Fruit fly (Drosophila melanogaster) whole organism, embryonic: ENCODE results near the gene ClpX.

Source experiments
- Atf6 ChIP-seq: fragments of 200-800 bp; sonication (Bioruptor generic); IDR thresholded peaks from 2 replicates; pipeline ENCODE4 v1.3.6; 2022; ENCODE audit warnings: missing biosample characterization, missing genetic modification characterization
- CG11085 ChIP-seq: fragments of 200-800 bp; sonication (Bioruptor generic); IDR thresholded peaks from 2 replicates; pipeline ENCODE4 v1.3.6; 2022; ENCODE audit warnings: missing biosample characterization, missing genetic modification characterization
- CG11560 ChIP-seq: fragments of 200-800 bp; sonication (Bioruptor generic); IDR thresholded peaks from 3 replicates; pipeline ENCODE4 v1.3.6; 2022; ENCODE audit warnings: missing biosample characterization, missing genetic modification characterization
- CG12071 ChIP-seq: fragments of 200-800 bp; sonication (Bioruptor generic); optimal IDR thresholded peaks from 3 replicates; lab custom pipeline; 2018; ENCODE audit warnings: missing biosample characterization, mild to moderate bottlenecking, missing genetic modification characterization
- CG13424 ChIP-seq: fragments of 200-800 bp; sonication (Bioruptor generic); optimal IDR thresholded peaks from 2 replicates; lab custom pipeline; 2019; ENCODE audit warnings: missing biosample characterization, mild to moderate bottlenecking, missing genetic modification characterization, moderate library complexity
- CG14441 ChIP-seq: fragments of 200-800 bp; sonication (Bioruptor generic); IDR thresholded peaks from 2 replicates; pipeline ENCODE4 v1.3.6; 2022; ENCODE audit warnings: missing biosample characterization, missing genetic modification characterization
- CG14710 ChIP-seq: fragments of 200-800 bp; sonication (Bioruptor generic); optimal IDR thresholded peaks from 3 replicates; lab custom pipeline; 2019; ENCODE audit warnings: missing biosample characterization, mild to moderate bottlenecking, missing genetic modification characterization, moderate library complexity
- CG15479 ChIP-seq: fragments of 200-800 bp; sonication (Bioruptor generic); optimal IDR thresholded peaks from 3 replicates; lab custom pipeline; 2019; ENCODE audit warnings: missing biosample characterization, mild to moderate bottlenecking, missing genetic modification characterization, moderate library complexity
- CG1602 ChIP-seq: fragments of 200-800 bp; sonication (Bioruptor generic); optimal IDR thresholded peaks from 3 replicates; lab custom pipeline; 2016; ENCODE audit warnings: missing biosample characterization, missing genetic modification characterization
- CG1603 ChIP-seq: fragments of 200-800 bp; sonication (Bioruptor generic); optimal IDR thresholded peaks from 2 replicates; lab custom pipeline; 2019; ENCODE audit warnings: missing biosample characterization, mild to moderate bottlenecking, missing genetic modification characterization, moderate library complexity
- CG1647 ChIP-seq: fragments of 200-800 bp; sonication (Bioruptor generic); optimal IDR thresholded peaks from 3 replicates; lab custom pipeline; 2016; ENCODE audit warnings: missing biosample characterization, missing genetic modification characterization
- CG17186 ChIP-seq: fragments of 200-800 bp; sonication (Bioruptor generic); optimal IDR thresholded peaks from 3 replicates; lab custom pipeline; 2017; ENCODE audit warnings: missing biosample characterization, missing genetic modification reagents, missing genetic modification characterization
- CG17912 ChIP-seq: fragments of 200-800 bp; sonication (Bioruptor generic); optimal IDR thresholded peaks from 2 replicates; lab custom pipeline; 2018; ENCODE audit warnings: missing biosample characterization, mild to moderate bottlenecking, missing genetic modification characterization
- CG2889 ChIP-seq: fragments of 200-800 bp; sonication (Bioruptor generic); IDR thresholded peaks from 3 replicates; pipeline ENCODE4 v1.3.6; 2022; ENCODE audit warnings: missing biosample characterization, missing genetic modification characterization
- CG32532 ChIP-seq: fragments of 200-800 bp; sonication (Bioruptor generic); IDR thresholded peaks from 2 replicates; pipeline ENCODE4 v1.3.6; 2022; ENCODE audit warnings: missing biosample characterization, missing genetic modification characterization
- CG33557 ChIP-seq: fragments of 200-800 bp; sonication (Bioruptor generic); optimal IDR thresholded peaks from 2 replicates; lab custom pipeline; 2019; ENCODE audit warnings: missing biosample characterization, mild to moderate bottlenecking, missing genetic modification characterization, moderate library complexity
- CG4730 ChIP-seq: fragments of 200-800 bp; sonication (Bioruptor generic); IDR thresholded peaks from 2 replicates; pipeline ENCODE4 v1.3.6; 2022; ENCODE audit warnings: missing biosample characterization, missing genetic modification characterization
- CG6813 ChIP-seq: fragments of 200-800 bp; sonication (Bioruptor generic); optimal IDR thresholded peaks from 2 replicates; lab custom pipeline; 2017; ENCODE audit warnings: missing biosample characterization, missing genetic modification characterization, mild to moderate bottlenecking, moderate library complexity, missing genetic modification reagents
- CG9437 ChIP-seq: fragments of 200-800 bp; sonication (Bioruptor generic); optimal IDR thresholded peaks from 2 replicates; lab custom pipeline; 2018; ENCODE audit warnings: missing biosample characterization, mild to moderate bottlenecking, missing genetic modification characterization
- D19A ChIP-seq: fragments of 200-800 bp; optimal IDR thresholded peaks from 3 replicates; lab custom pipeline; 2019; ENCODE audit warnings: missing biosample characterization, mild to moderate bottlenecking, missing genetic modification characterization, moderate library complexity
- Dll ChIP-seq: fragments of 200-800 bp; sonication (Bioruptor generic); IDR thresholded peaks from 4 replicates; pipeline ENCODE4 v1.3.6; 2022; ENCODE audit warnings: missing biosample characterization, missing genetic modification characterization; ENCODE audit not compliant: partially characterized antibody
- Elba2 ChIP-seq: fragments of 200-800 bp; sonication (Bioruptor generic); optimal IDR thresholded peaks from 3 replicates; lab custom pipeline; 2016; ENCODE audit warnings: missing biosample characterization, missing genetic modification characterization
- Hey ChIP-seq: fragments of 200-800 bp; sonication (Bioruptor generic); optimal IDR thresholded peaks from 3 replicates; lab custom pipeline; 2018; ENCODE audit warnings: missing biosample characterization, mild to moderate bottlenecking, missing genetic modification characterization
- HmgD ChIP-seq: fragments of 200-800 bp; sonication (Bioruptor generic); optimal IDR thresholded peaks from 3 replicates; lab custom pipeline; 2016; ENCODE audit warnings: missing biosample characterization, missing genetic modification characterization
- Hr39 ChIP-seq: fragments of >200 bp; optimal IDR thresholded peaks from 2 replicates; lab custom pipeline; 2017
- Hr51 ChIP-seq, 2 experiments: fragments of 200-800 bp; sonication (Bioruptor generic); optimal IDR thresholded peaks; 2 replicates in 1 of 2; 3 replicates in 1 of 2; lab custom pipeline; 2016 to 2018; ENCODE audit warnings: missing biosample characterization in 2 of 2, missing genetic modification characterization in 2 of 2, mild to moderate bottlenecking in 1 of 2, moderate library complexity in 1 of 2
- Mad ChIP-seq: fragments of 200-800 bp; sonication (Bioruptor generic); optimal IDR thresholded peaks from 2 replicates; lab custom pipeline; 2016; ENCODE audit warnings: missing biosample characterization, missing genetic modification characterization
- Nf-YC ChIP-seq: fragments of 200-800 bp; optimal IDR thresholded peaks from 3 replicates; lab custom pipeline; 2019; ENCODE audit warnings: missing biosample characterization, mild to moderate bottlenecking, missing genetic modification characterization, moderate library complexity
- Poxn ChIP-seq: fragments of 200-800 bp; sonication (Bioruptor generic); IDR thresholded peaks from 2 replicates; pipeline ENCODE4 v1.3.6; 2022; ENCODE audit warnings: missing biosample characterization, missing genetic modification characterization
- Spps ChIP-seq: fragments of 200-800 bp; sonication (Bioruptor generic); optimal IDR thresholded peaks from 2 replicates; lab custom pipeline; 2018; ENCODE audit warnings: missing biosample characterization, mild to moderate bottlenecking, missing genetic modification characterization
- Sry-δ ChIP-seq: fragments of 200-800 bp; sonication (Bioruptor generic); optimal IDR thresholded peaks from 2 replicates; lab custom pipeline; 2016; ENCODE audit warnings: missing biosample characterization, missing genetic modification characterization
- abd-A ChIP-seq: fragments of 200-800 bp; sonication (Bioruptor generic); optimal IDR thresholded peaks from 3 replicates; lab custom pipeline; 2019; ENCODE audit warnings: missing biosample characterization, mild to moderate bottlenecking, missing genetic modification characterization, moderate library complexity
- br ChIP-seq: fragments of >200 bp; optimal IDR thresholded peaks from 2 replicates; lab custom pipeline; 2017
- fd102C ChIP-seq: fragments of 200-800 bp; sonication (Bioruptor generic); optimal IDR thresholded peaks from 2 replicates; lab custom pipeline; 2018; ENCODE audit warnings: missing biosample characterization, mild to moderate bottlenecking, missing genetic modification characterization, moderate library complexity
- fd3F ChIP-seq: fragments of 200-800 bp; sonication (Bioruptor generic); optimal IDR thresholded peaks from 2 replicates; lab custom pipeline; 2018; ENCODE audit warnings: missing biosample characterization, mild to moderate bottlenecking, missing genetic modification characterization, moderate library complexity
- klu ChIP-seq: fragments of 200-800 bp; sonication (Bioruptor generic); IDR thresholded peaks from 2 replicates; pipeline ENCODE4 v1.3.6; 2022; ENCODE audit warnings: missing biosample characterization, missing genetic modification characterization
- lov ChIP-seq, 2 experiments: fragments of 200-800 bp in 1 of 2; fragments of >200 bp in 1 of 2; sonication (Bioruptor generic) in 1 of 2; IDR thresholded peaks in 1 of 2; optimal IDR thresholded peaks in 1 of 2; 2 replicates in 1 of 2; 3 replicates in 1 of 2; pipeline versions ENCODE4 v1.3.6 to Lab custom; 2017 to 2022; ENCODE audit warnings: missing biosample characterization in 1 of 2, missing genetic modification characterization in 1 of 2
- mld ChIP-seq: fragments of 200-800 bp; sonication (Bioruptor generic); IDR thresholded peaks from 3 replicates; pipeline ENCODE4 v1.3.6; 2022; ENCODE audit warnings: missing biosample characterization, missing genetic modification characterization; ENCODE audit not compliant: partially characterized antibody
- org-1 ChIP-seq: fragments of 200-800 bp; sonication (Bioruptor generic); optimal IDR thresholded peaks from 2 replicates; lab custom pipeline; 2017; ENCODE audit warnings: missing biosample characterization, missing genetic modification characterization
- pho ChIP-seq: fragments of 200-800 bp; sonication (Bioruptor generic); optimal IDR thresholded peaks from 2 replicates; lab custom pipeline; 2016; ENCODE audit warnings: missing biosample characterization, missing genetic modification characterization
- pnt ChIP-seq: fragments of 200-800 bp; sonication (Bioruptor generic); optimal IDR thresholded peaks from 3 replicates; lab custom pipeline; 2016; ENCODE audit warnings: missing biosample characterization, missing genetic modification characterization
- ro ChIP-seq: fragments of 200-800 bp; sonication (Bioruptor generic); IDR thresholded peaks from 2 replicates; pipeline ENCODE4 v1.3.6; 2022; ENCODE audit warnings: missing biosample characterization, missing genetic modification characterization
- row ChIP-seq: fragments of 200-800 bp; sonication (Bioruptor generic); IDR thresholded peaks from 3 replicates; pipeline ENCODE4 v1.3.6; 2022; ENCODE audit warnings: missing biosample characterization, missing genetic modification characterization
- schlank ChIP-seq: fragments of 200-800 bp; sonication (Bioruptor generic); optimal IDR thresholded peaks from 2 replicates; lab custom pipeline; 2018; ENCODE audit warnings: missing biosample characterization, mild to moderate bottlenecking, missing genetic modification characterization
- shn ChIP-seq: fragments of 200-800 bp; sonication (Bioruptor generic); optimal IDR thresholded peaks from 3 replicates; lab custom pipeline; 2016; ENCODE audit warnings: missing biosample characterization, missing genetic modification characterization
- sima ChIP-seq: fragments of 200-800 bp; sonication (Bioruptor generic); optimal IDR thresholded peaks from 2 replicates; lab custom pipeline; 2016; ENCODE audit warnings: missing biosample characterization, missing genetic modification characterization
- sisA ChIP-seq: fragments of 200-800 bp; sonication (Bioruptor generic); IDR thresholded peaks from 2 replicates; pipeline ENCODE4 v1.3.6; 2022; ENCODE audit warnings: missing biosample characterization, missing genetic modification characterization
- slp2 ChIP-seq: fragments of 200-800 bp; sonication (Bioruptor generic); optimal IDR thresholded peaks from 2 replicates; lab custom pipeline; 2016; ENCODE audit warnings: missing biosample characterization, missing genetic modification characterization
- sob ChIP-seq: fragments of 200-800 bp; sonication (Bioruptor generic); IDR thresholded peaks from 2 replicates; pipeline ENCODE4 v1.3.6; 2022; ENCODE audit warnings: missing biosample characterization, missing genetic modification characterization
- vfl ChIP-seq: fragments of 200-800 bp; sonication (Bioruptor generic); optimal IDR thresholded peaks from 2 replicates; lab custom pipeline; 2016; ENCODE audit warnings: missing biosample characterization, missing genetic modification characterization

The ClpX gene

DNA sequence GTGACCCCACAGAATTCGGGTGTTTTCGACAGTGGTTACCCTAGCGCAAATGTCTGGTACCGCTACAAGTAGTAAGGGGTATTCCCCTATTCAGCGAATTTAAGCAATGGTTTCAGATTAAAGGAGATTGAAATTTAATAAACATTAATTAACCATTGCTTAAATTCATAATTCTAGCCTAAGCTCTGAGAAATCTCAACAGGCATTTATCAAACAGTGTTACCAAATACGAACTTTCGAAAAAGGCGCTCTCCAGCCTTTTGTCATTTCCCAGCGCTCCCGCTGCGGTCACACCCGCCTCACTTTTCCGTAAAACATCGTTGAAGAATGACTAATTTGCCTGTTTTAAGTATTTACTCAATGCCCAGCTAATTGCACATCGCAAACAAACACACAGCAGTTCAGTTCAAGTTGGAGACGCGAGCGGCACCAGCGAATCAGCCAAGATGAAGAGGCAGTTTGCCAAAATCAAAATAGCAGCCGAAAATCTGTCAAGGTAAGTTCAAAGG is 1.4 kb upstream of the ClpX start, which contains the start of the genes Surf6 and RhoGAP92B (continued):
- TF ChIP-seq fd102C (no peak), CG33557 (GFP tag; lab: Kevin White, UChicago) (peak; percentile 39), CG11085 (GFP tag; lab: Robert Waterston, UW) (no peak), Hr51 (GFP tag; optimal IDR thresholded peaks at IDR 0.05; lab: Kevin White, UChicago) (peak; percentile 32 to 55), abd-A (peak; percentile 11), CG12071 (GFP tag; lab: Kevin White, UChicago) (peak; percentile 22), Sry-δ (GFP tag; lab: Kevin White, UChicago) (peak; percentile 65), CG9437 (GFP tag; lab: Kevin White, UChicago) (peak; percentile 31), CG1602 (GFP tag; lab: Kevin White, UChicago) (peak; percentile 17), HmgD (peak; percentile 74), Hey (tag; lab: Kevin White, UChicago) (no peak), Hr39 (lab: Kevin White, UChicago) (no peak), sisA (GFP tag; lab: Robert Waterston, UW) (peak; percentile 36; the same call in 1 of the 2 replicates), vfl (GFP tag; lab: Kevin White, UChicago) (peak; percentile 40), slp2 (peak; percentile 40), CG1647 (GFP tag; lab: Kevin White, UChicago) (peak; percentile 35), CG17186 (peak; percentile 91), CG6813 (GFP tag; lab: Kevin White, UChicago) (peak; percentile 37), CG4730 (GFP tag; lab: Robert Waterston, UW) (no peak), fd3F (GFP tag; lab: Kevin White, UChicago) (peak; percentile 33), CG17912 (GFP tag; lab: Kevin White, UChicago) (no peak)
- TF ChIP-seq, all 482 proteins: peak for 325

- TF ChIP-seq CG14710, result no peak
- peak; percentile 19; the same call in 1 of the 2 replicates for TF ChIP-seq Atf6 (GFP tag; lab: Robert Waterston, UW)
- TF ChIP-seq lov (optimal IDR thresholded peaks at IDR 0.05; lab: Kevin White, UChicago), result no peak
- no peak for TF ChIP-seq lov (GFP tag; IDR thresholded peaks at IDR 0.05; lab: Robert Waterston, UW)
- TF ChIP-seq row (GFP tag; lab: Robert Waterston, UW), result peak; percentile 58; the same call in 2 of the 3 replicates
- no peak for TF ChIP-seq org-1 (GFP tag; lab: Kevin White, UChicago)
- TF ChIP-seq mld (GFP tag; lab: Robert Waterston, UW), result no peak
- TF ChIP-seq CG1603 (tag; lab: Kevin White, UChicago), result no peak
- TF ChIP-seq CG11560 (tag; lab: Robert Waterston, UW), result 0 out of 3 replicates have a peak, but pooled peaks have one; percentile 12
- TF ChIP-seq CG14441 (GFP tag; lab: Robert Waterston, UW), result peak; percentile 37; the same call in 1 of the 2 replicates
- TF ChIP-seq CG32532 (GFP tag; lab: Robert Waterston, UW), result peak; percentile 47; the same call in 1 of the 2 replicates
- TF ChIP-seq Spps (tag; lab: Kevin White, UChicago), result no peak
- no peak for TF ChIP-seq ro (GFP tag; lab: Robert Waterston, UW)
- no peak for TF ChIP-seq Dll (GFP tag; lab: Robert Waterston, UW)
- TF ChIP-seq CG13424 (tag; lab: Kevin White, UChicago), result peak; percentile 4
- TF ChIP-seq sima (GFP tag; lab: Kevin White, UChicago), result no peak
- no peak for TF ChIP-seq klu
- TF ChIP-seq Mad, result no peak
- TF ChIP-seq Poxn, result no peak
- TF ChIP-seq br, result no peak
- TF ChIP-seq Hr51 (GFP tag; optimal IDR thresholded peaks at IDR 0.05; lab: Kevin White, UChicago), result no peak
- TF ChIP-seq pnt (GFP tag; lab: Kevin White, UChicago), result no peak
- TF ChIP-seq pho (GFP tag; lab: Kevin White, UChicago), result no peak
- peak; percentile 49; the same call in 1 of the 2 replicates for TF ChIP-seq sob (GFP tag; lab: Robert Waterston, UW)
- no peak for TF ChIP-seq CG15479 (GFP tag; lab: Kevin White, UChicago)
- no peak for TF ChIP-seq D19A
- peak; percentile 36 for TF ChIP-seq Nf-YC (tag; lab: Kevin White, UChicago)
- no peak for TF ChIP-seq CG2889
- no peak for TF ChIP-seq shn (GFP tag; lab: Kevin White, UChicago)
- peak; percentile 28 for TF ChIP-seq Elba2 (GFP tag; lab: Kevin White, UChicago)
- no peak for TF ChIP-seq schlank (tag; lab: Kevin White, UChicago)
These were observed 1.2 kb downstream of the ClpX start for dm6 chr3R:19902328-19902727.
